Worm (Caenorhabditis elegans) whole organism, young adult: ENCODE results near the gene bcas-2.

ENCODE experiments used
- B0019.2 ChIP-seq: fragments of 200-800 bp; sonication (Bioruptor generic); conservative IDR thresholded peaks from 2 replicates; pipeline ENCODE4 v1.3.6; 2022; ENCODE audit warnings: missing genetic modification reagents, missing genetic modification characterization, missing compliant biosample characterization
- B0035.1 ChIP-seq: sonication (generic microtip); optimal IDR thresholded peaks from 2 replicates; lab custom pipeline; 2016; ENCODE audit warnings: missing genetic modification characterization, mild to moderate bottlenecking, missing compliant biosample characterization, missing genotype, missing genetic modification reagents
- C06A6.2 ChIP-seq: fragments of 200-800 bp; sonication (Bioruptor generic); conservative IDR thresholded peaks from 2 replicates; pipeline ENCODE4 v1.3.6; 2022; ENCODE audit warnings: missing genetic modification characterization, missing compliant biosample characterization
- D2030.7 ChIP-seq: fragments of 200-800 bp; sonication (Bioruptor generic); IDR thresholded peaks from 2 replicates; pipeline ENCODE4 v1.3.6; 2022; ENCODE audit warnings: missing genetic modification reagents, missing genetic modification characterization, missing compliant biosample characterization
- F22D6.2 ChIP-seq: sonication (generic microtip); optimal IDR thresholded peaks from 2 replicates; lab custom pipeline; 2016; ENCODE audit warnings: mild to moderate bottlenecking, missing genetic modification characterization, missing compliant biosample characterization
- F23B12.7 ChIP-seq: sonication (generic microtip); optimal IDR thresholded peaks from 2 replicates; lab custom pipeline; 2017; ENCODE audit warnings: missing genetic modification characterization, mild to moderate bottlenecking, missing compliant biosample characterization, antibody characterized with exemption, moderate library complexity; ENCODE audit not compliant: insufficient read depth
- F52B5.7 ChIP-seq: sonication (generic microtip); optimal IDR thresholded peaks from 2 replicates; lab custom pipeline; 2016; ENCODE audit warnings: mild to moderate bottlenecking, missing genetic modification characterization, missing compliant biosample characterization
- F55B11.4 ChIP-seq: sonication (generic microtip); optimal IDR thresholded peaks from 2 replicates; lab custom pipeline; 2016; ENCODE audit warnings: missing compliant biosample characterization, missing genetic modification characterization, borderline replicate concordance; ENCODE audit not compliant: insufficient read depth
- F57C9.4 ChIP-seq: sonication (generic microtip); optimal IDR thresholded peaks from 2 replicates; lab custom pipeline; 2017; ENCODE audit warnings: mild to moderate bottlenecking, missing genetic modification characterization, missing compliant biosample characterization
- T26A5.8 ChIP-seq: sonication (generic microtip); optimal IDR thresholded peaks from 2 replicates; lab custom pipeline; 2016; ENCODE audit warnings: missing genetic modification characterization, missing compliant biosample characterization
- Y53G8AR.9 ChIP-seq: fragments of 200-800 bp; sonication (Bioruptor generic); conservative IDR thresholded peaks from 2 replicates; pipeline ENCODE4 v1.3.6; 2022; ENCODE audit warnings: missing genetic modification reagents, missing genetic modification characterization, missing compliant biosample characterization
- Y79H2A.3 ChIP-seq: fragments of 200-800 bp; sonication (Bioruptor generic); conservative IDR thresholded peaks from 2 replicates; pipeline ENCODE4 v1.3.6; 2022; ENCODE audit warnings: missing genetic modification reagents, missing genetic modification characterization, missing compliant biosample characterization
- Y95B8A.8 ChIP-seq: fragments of 200-800 bp; sonication (Bioruptor generic); IDR thresholded peaks from 2 replicates; pipeline ENCODE4 v1.3.6; 2022; ENCODE audit warnings: missing genetic modification reagents, missing genetic modification characterization, missing compliant biosample characterization
- aptf-2 ChIP-seq: fragments of 200-800 bp; sonication (Bioruptor generic); conservative IDR thresholded peaks from 2 replicates; pipeline ENCODE4 v1.3.6; 2022; ENCODE audit warnings: missing genetic modification reagents, missing genetic modification characterization, missing compliant biosample characterization
- atf-7 ChIP-seq: sonication (generic microtip); optimal IDR thresholded peaks from 2 replicates; lab custom pipeline; 2017; ENCODE audit warnings: mild to moderate bottlenecking, missing genetic modification characterization, missing compliant biosample characterization
- attf-3 ChIP-seq: fragments of 200-800 bp; sonication (Bioruptor generic); conservative IDR thresholded peaks from 2 replicates; pipeline ENCODE4 v1.3.6; 2022; ENCODE audit warnings: missing genetic modification reagents, missing genetic modification characterization, missing compliant biosample characterization
- bed-1 ChIP-seq: fragments of 200-800 bp; sonication (Bioruptor generic); IDR thresholded peaks from 2 replicates; pipeline ENCODE4 v1.3.6; 2022; ENCODE audit warnings: missing genetic modification reagents, missing genetic modification characterization, missing compliant biosample characterization
- ceh-27 ChIP-seq: fragments of 200-800 bp; sonication (Bioruptor generic); optimal IDR thresholded peaks from 2 replicates; lab custom pipeline; 2018; ENCODE audit warnings: mild to moderate bottlenecking, missing genetic modification characterization, moderate library complexity, missing compliant biosample characterization
- ceh-79 ChIP-seq: sonication (generic microtip); optimal IDR thresholded peaks from 2 replicates; lab custom pipeline; 2017; ENCODE audit warnings: mild to moderate bottlenecking, missing genetic modification characterization, missing compliant biosample characterization
- ceh-91 ChIP-seq: fragments of 200-800 bp; sonication (Bioruptor generic); IDR thresholded peaks from 2 replicates; pipeline ENCODE4 v1.3.6; 2022; ENCODE audit warnings: missing genetic modification reagents, missing genetic modification characterization, missing compliant biosample characterization
- chd-7 ChIP-seq: sonication (generic microtip); optimal IDR thresholded peaks from 2 replicates; lab custom pipeline; 2016; ENCODE audit warnings: mild to moderate bottlenecking, missing genetic modification characterization, moderate library complexity, missing compliant biosample characterization
- die-1 ChIP-seq: sonication (generic microtip); optimal IDR thresholded peaks from 2 replicates; lab custom pipeline; 2016; ENCODE audit warnings: missing genotype, mild to moderate bottlenecking, missing genetic modification characterization, missing compliant biosample characterization
- dpff-1 ChIP-seq: sonication (generic microtip); optimal IDR thresholded peaks from 2 replicates; lab custom pipeline; 2017; ENCODE audit warnings: mild to moderate bottlenecking, missing genetic modification characterization, missing compliant biosample characterization
- egl-44 ChIP-seq: fragments of 200-800 bp; sonication (Bioruptor generic); IDR thresholded peaks from 2 replicates; pipeline ENCODE4 v1.3.6; 2022; ENCODE audit warnings: missing genetic modification reagents, missing genetic modification characterization, missing compliant biosample characterization
- him-1 ChIP-seq: sonication (generic microtip); optimal IDR thresholded peaks from 2 replicates; lab custom pipeline; 2016; ENCODE audit warnings: missing genotype, missing genetic modification reagents, missing genetic modification characterization, missing compliant biosample characterization
- hlh-12 ChIP-seq: sonication (generic microtip); optimal IDR thresholded peaks from 2 replicates; lab custom pipeline; 2016; ENCODE audit warnings: missing genetic modification characterization, missing compliant biosample characterization
- hmg-1.2 ChIP-seq: fragments of 200-800 bp; sonication (Bioruptor generic); IDR thresholded peaks from 2 replicates; pipeline ENCODE4 v1.3.6; 2022; ENCODE audit warnings: missing genetic modification reagents, missing genetic modification characterization, missing compliant biosample characterization
- hmg-20 ChIP-seq: fragments of 200-800 bp; sonication (Bioruptor generic); IDR thresholded peaks from 2 replicates; pipeline ENCODE4 v1.3.6; 2022; ENCODE audit warnings: missing genetic modification reagents, missing genetic modification characterization, missing compliant biosample characterization
- lin-26 ChIP-seq: fragments of 200-800 bp; sonication (Bioruptor generic); IDR thresholded peaks from 2 replicates; pipeline ENCODE4 v1.3.6; 2022; ENCODE audit warnings: missing genetic modification reagents, missing genetic modification characterization, missing compliant biosample characterization
- lin-35 ChIP-seq, 3 experiments: fragments of 150-350 bp in 2 of 3; sonication (generic microtip) in 1 of 3; optimal IDR thresholded peaks; 2 replicates each; lab custom pipeline; 2014 to 2018; ENCODE audit warnings: missing biosample characterization in 3 of 3, missing genetic modification characterization in 3 of 3, missing genetic modification reagents in 3 of 3
- lsy-27 ChIP-seq: sonication (generic microtip); optimal IDR thresholded peaks from 2 replicates; lab custom pipeline; 2017; ENCODE audit warnings: missing genetic modification characterization, mild to moderate bottlenecking, missing compliant biosample characterization, antibody characterized with exemption, missing genotype, borderline replicate concordance; ENCODE audit not compliant: insufficient read depth
- madf-3 ChIP-seq: fragments of 200-800 bp; sonication (Bioruptor generic); IDR thresholded peaks from 2 replicates; pipeline ENCODE4 v1.3.6; 2022; ENCODE audit warnings: missing genetic modification reagents, missing genetic modification characterization, missing compliant biosample characterization
- madf-8 ChIP-seq: fragments of 200-800 bp; sonication (Bioruptor generic); conservative IDR thresholded peaks from 2 replicates; pipeline ENCODE4 v1.3.6; 2022; ENCODE audit warnings: missing genetic modification reagents, missing genetic modification characterization, missing compliant biosample characterization
- mcd-1 ChIP-seq: fragments of 200-800 bp; sonication (Bioruptor generic); IDR thresholded peaks from 2 replicates; pipeline ENCODE4 v1.3.6; 2022; ENCODE audit warnings: missing genetic modification reagents, missing genetic modification characterization, missing compliant biosample characterization
- nfya-1 ChIP-seq: sonication (generic microtip); optimal IDR thresholded peaks from 2 replicates; lab custom pipeline; 2017; ENCODE audit warnings: antibody characterized with exemption, missing compliant biosample characterization, missing genetic modification characterization, borderline replicate concordance; ENCODE audit not compliant: insufficient read depth
- nhr-120 ChIP-seq: fragments of 200-800 bp; sonication (Bioruptor generic); IDR thresholded peaks from 2 replicates; pipeline ENCODE4 v1.3.6; 2022; ENCODE audit warnings: missing genetic modification characterization, missing compliant biosample characterization
- nhr-80 ChIP-seq: sonication (generic microtip); optimal IDR thresholded peaks from 2 replicates; lab custom pipeline; 2016; ENCODE audit warnings: missing genetic modification characterization, missing compliant biosample characterization
- pbrm-1 ChIP-seq: fragments of 200-800 bp; sonication (Bioruptor generic); IDR thresholded peaks from 2 replicates; pipeline ENCODE4 v1.3.6; 2022; ENCODE audit warnings: missing genetic modification reagents, missing genetic modification characterization, missing compliant biosample characterization
- snpc-1.3 ChIP-seq: sonication (generic microtip); optimal IDR thresholded peaks from 2 replicates; lab custom pipeline; 2017; ENCODE audit warnings: missing genetic modification characterization, mild to moderate bottlenecking, missing compliant biosample characterization, antibody characterized with exemption, moderate library complexity, missing genotype, missing genetic modification reagents; ENCODE audit not compliant: insufficient read depth
- snpc-3.4 ChIP-seq: sonication (generic microtip); optimal IDR thresholded peaks from 2 replicates; lab custom pipeline; 2017; ENCODE audit warnings: missing genetic modification characterization, mild to moderate bottlenecking, missing compliant biosample characterization, antibody characterized with exemption, moderate library complexity, missing genotype, missing genetic modification reagents
- somi-1 ChIP-seq: fragments of 200-800 bp; sonication (Bioruptor generic); optimal IDR thresholded peaks from 2 replicates; lab custom pipeline; 2018; ENCODE audit warnings: mild to moderate bottlenecking, missing genetic modification characterization, missing compliant biosample characterization
- tbx-9 ChIP-seq: sonication (generic microtip); optimal IDR thresholded peaks from 2 replicates; lab custom pipeline; 2016; ENCODE audit warnings: borderline replicate concordance, missing genetic modification characterization, inconsistent platforms, missing compliant biosample characterization
- unc-62 ChIP-seq: fragments of 150-350 bp; optimal IDR thresholded peaks from 2 replicates; lab custom pipeline; 2014; ENCODE audit warnings: missing biosample characterization, missing genetic modification reagents, missing genetic modification characterization
- xnd-1 ChIP-seq: sonication (generic microtip); optimal IDR thresholded peaks from 2 replicates; lab custom pipeline; 2016; ENCODE audit warnings: missing genotype, missing genetic modification reagents, missing genetic modification characterization, missing compliant biosample characterization
- ztf-22 ChIP-seq: fragments of 200-800 bp; sonication (Bioruptor generic); optimal IDR thresholded peaks from 2 replicates; lab custom pipeline; 2018; ENCODE audit warnings: mild to moderate bottlenecking, missing genetic modification characterization, moderate library complexity, missing compliant biosample characterization
- ztf-25 ChIP-seq: fragments of 200-800 bp; sonication (Bioruptor generic); IDR thresholded peaks from 2 replicates; pipeline ENCODE4 v1.3.6; 2022; ENCODE audit warnings: missing genetic modification reagents, missing genetic modification characterization, missing compliant biosample characterization
- ztf-26 ChIP-seq: sonication (generic microtip); optimal IDR thresholded peaks from 2 replicates; lab custom pipeline; 2017; ENCODE audit warnings: missing genetic modification characterization, missing compliant biosample characterization
- ztf-28 ChIP-seq: fragments of 200-800 bp; sonication (Bioruptor generic); IDR thresholded peaks from 2 replicates; pipeline ENCODE4 v1.3.6; 2022; ENCODE audit warnings: missing genetic modification reagents, missing genetic modification characterization, missing compliant biosample characterization

bcas-2 gene

ce11 chrIII:6210215-6210822 is 35.3 kb downstream of the bcas-2 start (continued):
- TF ChIP-seq hmg-20 (GFP tag; lab: Robert Waterston, UW): no peak
- TF ChIP-seq ztf-28: no peak
- TF ChIP-seq chd-7: peak; percentile 32
- no peak for TF ChIP-seq lsy-27 (tag; lab: Kevin White, UChicago)
- TF ChIP-seq mcd-1: no peak
- no peak for TF ChIP-seq F57C9.4
- TF ChIP-seq nfya-1 (tag; lab: Kevin White, UChicago): no peak
- TF ChIP-seq B0035.1 (tag; lab: Kevin White, UChicago): no peak
- TF ChIP-seq ceh-79: no peak
- no peak for TF ChIP-seq madf-8
- TF ChIP-seq Y53G8AR.9: no peak; the same call in 1 of the 2 replicates
- no peak for TF ChIP-seq ceh-91
- peak; percentile 66; the same call in 1 of the 2 replicates for TF ChIP-seq lin-26 (GFP tag; lab: Robert Waterston, UW)
- TF ChIP-seq somi-1 (GFP tag; lab: Kevin White, UChicago): no peak
- no peak for TF ChIP-seq bed-1 (GFP tag; lab: Robert Waterston, UW)
- no peak for TF ChIP-seq T26A5.8 (tag; lab: Kevin White, UChicago)
- TF ChIP-seq snpc-1.3 (tag; lab: Kevin White, UChicago): peak; percentile 71
- TF ChIP-seq tbx-9 (tag; lab: Kevin White, UChicago): no peak
- TF ChIP-seq D2030.7 (GFP tag; lab: Robert Waterston, UW): peak; percentile 80
- TF ChIP-seq ztf-22 (GFP tag; lab: Kevin White, UChicago): no peak
- TF ChIP-seq C06A6.2: no peak
- TF ChIP-seq hlh-12: no peak
- TF ChIP-seq ztf-26: no peak
- TF ChIP-seq lin-35 (GFP tag; optimal IDR thresholded peaks at IDR 0.05; lab: Kevin White, UChicago): no peak
- TF ChIP-seq unc-62 (GFP tag; lab: Kevin White, UChicago): no peak
- no peak for TF ChIP-seq atf-7 (tag; lab: Kevin White, UChicago)
- TF ChIP-seq snpc-3.4: peak; percentile 69
- peak; percentile 73 for TF ChIP-seq him-1 (tag; lab: Kevin White, UChicago)
- no peak for TF ChIP-seq aptf-2 (GFP tag; lab: Robert Waterston, UW)
- TF ChIP-seq B0019.2: no peak
- TF ChIP-seq ztf-25 (GFP tag; lab: Robert Waterston, UW): no peak
- TF ChIP-seq madf-3 (GFP tag; lab: Robert Waterston, UW): no peak
- TF ChIP-seq Y79H2A.3 (GFP tag; lab: Robert Waterston, UW): no peak
- TF ChIP-seq dpff-1 (tag; lab: Kevin White, UChicago): no peak
- no peak for TF ChIP-seq F23B12.7 (tag; lab: Kevin White, UChicago)
- TF ChIP-seq die-1: no peak
- no peak for TF ChIP-seq F55B11.4
- TF ChIP-seq xnd-1 (tag; lab: Kevin White, UChicago): peak; percentile 51
- no peak for TF ChIP-seq pbrm-1 (GFP tag; lab: Robert Waterston, UW)
- TF ChIP-seq nhr-120 (GFP tag; lab: Robert Waterston, UW): no peak
- no peak for TF ChIP-seq nhr-80 (tag; lab: Kevin White, UChicago)
- no peak for TF ChIP-seq F52B5.7 (tag; lab: Kevin White, UChicago)
- no peak for TF ChIP-seq Y95B8A.8
- no peak for TF ChIP-seq ceh-27 (GFP tag; lab: Kevin White, UChicago)
- no peak for TF ChIP-seq F22D6.2 (tag; lab: Kevin White, UChicago)
- TF ChIP-seq egl-44 (GFP tag; lab: Robert Waterston, UW): no peak
- TF ChIP-seq attf-3 (GFP tag; lab: Robert Waterston, UW): no peak
- TF ChIP-seq hmg-1.2: peak; percentile 86
